Fruit fly (Drosophila melanogaster): ENCODE data around the gene Cat.
A peak's percentile ranks its signal among the peaks of the same experiment; 100 is the strongest.

Cat gene

DNA sequence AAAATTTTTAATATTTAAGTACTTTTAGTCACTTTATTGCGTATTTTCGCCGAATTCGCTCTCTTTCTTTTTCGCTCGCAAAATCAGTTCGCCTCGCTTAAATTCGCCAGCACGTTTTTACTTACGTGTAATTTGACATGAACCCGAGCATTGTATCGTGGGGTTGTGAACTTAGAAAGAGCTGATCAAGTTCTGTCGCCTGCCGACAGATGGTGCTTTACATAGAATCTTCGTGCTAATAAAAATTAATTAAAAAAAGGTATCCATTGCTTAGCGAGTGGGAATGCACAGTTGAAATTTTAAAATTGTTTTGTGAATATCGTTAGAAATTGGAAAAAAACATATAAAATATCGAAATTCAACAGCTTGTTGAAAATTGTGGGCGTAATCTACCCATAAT is 26.0 kb downstream of the Cat start (continued):
- TF ChIP-seq vri (GFP tag; optimal IDR thresholded peaks at IDR 0.05) (peak; percentile 10), CG16779 (tag; optimal IDR thresholded peaks at IDR 0.05) (no peak), CG6808 (GFP tag; optimal IDR thresholded peaks at IDR 0.05) (no peak), CG4318 (GFP tag; optimal IDR thresholded peaks at IDR 0.05) (no peak), CG6163 (GFP tag; IDR thresholded peaks at IDR 0.05) (no peak), Blimp-1 (GFP tag; optimal IDR thresholded peaks at IDR 0.05) (no peak), pdm3 (GFP tag; optimal IDR thresholded peaks at IDR 0.05) (peak; percentile 66), fd85E (GFP tag; optimal IDR thresholded peaks at IDR 0.05) (no peak), CG8319 (GFP tag; optimal IDR thresholded peaks at IDR 0.05) (peak; percentile 0), spab (GFP tag; optimal IDR thresholded peaks at IDR 0.05) (no peak), CG3032 (tag; optimal IDR thresholded peaks at IDR 0.05) (peak; percentile 39), Sox102F (GFP tag; optimal IDR thresholded peaks at IDR 0.05) (no peak), ss (GFP tag; optimal IDR thresholded peaks at IDR 0.05) (no peak), dac (GFP tag; optimal IDR thresholded peaks at IDR 0.05) (no peak), CG31627 (GFP tag; optimal IDR thresholded peaks at IDR 0.05) (peak; percentile 63), OdsH (GFP tag; optimal IDR thresholded peaks at IDR 0.05) (peak; percentile 43)

DNA sequence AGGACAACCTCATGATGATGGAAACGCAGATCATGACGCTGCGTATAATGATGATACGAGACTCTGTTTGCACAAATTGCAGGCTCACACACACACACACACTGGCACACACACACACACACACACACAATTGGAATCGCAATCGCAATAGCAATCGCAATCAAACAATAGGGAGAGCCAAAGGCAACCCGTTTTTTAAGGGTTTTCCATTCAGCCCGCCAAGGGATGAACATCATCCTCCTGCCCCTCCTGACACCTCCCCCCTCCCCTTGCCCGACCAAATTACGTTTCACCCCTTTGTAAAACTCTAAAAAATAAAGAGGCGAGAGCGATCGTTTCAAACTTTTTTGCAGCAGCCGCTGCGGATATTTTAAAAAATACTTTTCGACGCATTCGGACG is 29.8 kb downstream of the Cat start:
- no peak for TF ChIP-seq CG10669 (GFP tag; optimal IDR thresholded peaks at IDR 0.05)
- TF ChIP-seq CG32006 (GFP tag; optimal IDR thresholded peaks at IDR 0.05), result no peak
- no peak for TF ChIP-seq CG11762 (GFP tag; optimal IDR thresholded peaks at IDR 0.05; ENCODE audit: insufficient read depth)
- TF ChIP-seq Sox14 (GFP tag; optimal IDR thresholded peaks at IDR 0.05), result no peak
- no peak for TF ChIP-seq ss (GFP tag; optimal IDR thresholded peaks at IDR 0.05)
- TF ChIP-seq eg (GFP tag; IDR thresholded peaks at IDR 0.05), result no peak
- TF ChIP-seq CG11294 (GFP tag; IDR thresholded peaks at IDR 0.05), result no peak
- TF ChIP-seq CG6276 (GFP tag; optimal IDR thresholded peaks at IDR 0.05), result no peak
- no peak for TF ChIP-seq Sox102F (GFP tag; optimal IDR thresholded peaks at IDR 0.05)
- TF ChIP-seq fd85E (GFP tag; optimal IDR thresholded peaks at IDR 0.05), result no peak
- TF ChIP-seq CG7368 (GFP tag; optimal IDR thresholded peaks at IDR 0.05), result no peak
- TF ChIP-seq CG6792 (GFP tag; optimal IDR thresholded peaks at IDR 0.05), result no peak
- TF ChIP-seq Gug (GFP tag; IDR thresholded peaks at IDR 0.05), result no peak
- no peak for TF ChIP-seq Sox15 (GFP tag; optimal IDR thresholded peaks at IDR 0.05)
- TF ChIP-seq OdsH (GFP tag; optimal IDR thresholded peaks at IDR 0.05), result no peak
- TF ChIP-seq svp (GFP tag), result no peak

DNA sequence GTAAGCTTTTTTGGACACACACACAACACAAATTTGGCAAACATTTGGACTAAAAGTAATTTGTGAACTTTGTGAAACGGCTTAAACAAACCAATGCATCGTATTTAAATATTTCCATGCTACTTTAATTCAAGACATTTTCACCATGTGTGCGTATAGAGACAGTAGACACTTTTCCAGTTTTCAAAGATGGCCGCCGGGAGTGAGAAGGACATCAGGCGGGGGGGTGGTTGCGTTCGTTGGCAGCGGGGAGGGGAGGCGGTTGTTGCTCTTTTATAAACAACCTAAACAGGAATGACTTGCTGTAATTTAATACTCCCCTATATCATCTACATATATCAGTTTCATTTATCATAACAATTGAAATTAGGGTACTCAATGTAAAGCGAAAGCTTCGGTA is 31.0 kb downstream of the Cat start:
- TF ChIP-seq achi (GFP tag; optimal IDR thresholded peaks at IDR 0.05) (no peak), CG10669 (GFP tag; optimal IDR thresholded peaks at IDR 0.05) (no peak), fd85E (GFP tag; optimal IDR thresholded peaks at IDR 0.05) (no peak), OdsH (GFP tag; optimal IDR thresholded peaks at IDR 0.05) (no peak), ss (GFP tag; optimal IDR thresholded peaks at IDR 0.05) (no peak), topi (GFP tag; optimal IDR thresholded peaks at IDR 0.05) (no peak), CG6808 (GFP tag; optimal IDR thresholded peaks at IDR 0.05) (no peak), Hr4 (GFP tag; optimal IDR thresholded peaks at IDR 0.05) (no peak), spab (GFP tag; optimal IDR thresholded peaks at IDR 0.05) (no peak)

DNA sequence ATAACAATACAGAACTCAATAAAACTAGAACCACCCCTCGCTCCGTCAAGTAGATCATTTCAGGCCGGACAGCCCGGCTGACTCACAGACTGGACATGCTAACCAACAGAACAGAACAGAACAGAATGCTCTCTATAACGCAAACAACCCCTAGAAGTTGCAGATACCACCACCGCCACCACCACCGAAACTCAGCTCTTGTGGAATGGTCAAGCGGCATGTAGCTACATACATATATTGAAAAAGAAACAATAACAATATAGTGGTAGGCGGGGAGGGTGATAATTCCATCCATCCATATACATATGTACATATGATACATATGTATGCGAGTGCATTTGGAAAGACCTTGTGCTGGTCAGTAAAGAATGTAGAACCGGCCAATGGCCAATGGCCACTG is 32.0 kb downstream of the Cat start:
- TF ChIP-seq CG3032 (tag; optimal IDR thresholded peaks at IDR 0.05) (no peak), CG9139 (GFP tag; optimal IDR thresholded peaks at IDR 0.05) (no peak), net (GFP tag; optimal IDR thresholded peaks at IDR 0.05) (no peak), fd59A (GFP tag; optimal IDR thresholded peaks at IDR 0.05) (no peak), CG11294 (GFP tag; IDR thresholded peaks at IDR 0.05) (no peak), topi (GFP tag; optimal IDR thresholded peaks at IDR 0.05) (no peak), acj6 (GFP tag; optimal IDR thresholded peaks at IDR 0.05) (no peak)
